Worm (Caenorhabditis elegans) whole organism, mixed stage, embryonic: ENCODE data around the gene C34F11.2.
A peak's percentile ranks its signal among the peaks of the same experiment; 100 is the strongest.

Source experiments
- M03D4.4 ChIP-seq: sonication (generic microtip); optimal IDR thresholded peaks from 2 replicates; lab custom pipeline; 2017; ENCODE audit warnings: mild to moderate bottlenecking, missing genetic modification characterization, missing compliant biosample characterization
- bed-3 ChIP-seq: fragments of 200-800 bp; sonication (Bioruptor generic); optimal IDR thresholded peaks from 3 replicates; lab custom pipeline; 2018; ENCODE audit warnings: mild to moderate bottlenecking, missing genetic modification characterization, moderate library complexity, missing compliant biosample characterization
- blmp-1 ChIP-seq: fragments of 150-350 bp; optimal IDR thresholded peaks from 2 replicates; lab custom pipeline; 2014; ENCODE audit warnings: missing biosample characterization, missing genetic modification characterization
- ceh-39 ChIP-seq: fragments of 150-350 bp; optimal IDR thresholded peaks from 2 replicates; lab custom pipeline; 2014; ENCODE audit warnings: missing biosample characterization, missing genetic modification characterization
- ceh-43 ChIP-seq: fragments of 200-800 bp; sonication (Bioruptor generic); optimal IDR thresholded peaks from 2 replicates; lab custom pipeline; 2018; ENCODE audit warnings: mild to moderate bottlenecking, missing genetic modification characterization, moderate library complexity, missing compliant biosample characterization
- ceh-83 ChIP-seq: fragments of 200-800 bp; sonication (Bioruptor generic); optimal IDR thresholded peaks from 2 replicates; lab custom pipeline; 2018; ENCODE audit warnings: mild to moderate bottlenecking, missing genetic modification characterization, missing compliant biosample characterization
- ces-1 ChIP-seq: fragments of 150-350 bp; optimal IDR thresholded peaks from 2 replicates; lab custom pipeline; 2014; ENCODE audit warnings: missing biosample characterization, missing genetic modification reagents, missing genetic modification characterization
- cnd-1 ChIP-seq: fragments of 200-800 bp; sonication (Bioruptor generic); optimal IDR thresholded peaks from 2 replicates; lab custom pipeline; 2018; ENCODE audit warnings: mild to moderate bottlenecking, missing genetic modification characterization, missing compliant biosample characterization
- drap-1 ChIP-seq: fragments of 200-800 bp; sonication (Bioruptor generic); optimal IDR thresholded peaks from 3 replicates; lab custom pipeline; 2018; ENCODE audit warnings: mild to moderate bottlenecking, missing genetic modification characterization, missing compliant biosample characterization
- elt-1 ChIP-seq: sonication (generic microtip); optimal IDR thresholded peaks from 2 replicates; lab custom pipeline; 2017; ENCODE audit warnings: missing genetic modification characterization, mild to moderate bottlenecking, missing compliant biosample characterization, antibody characterized with exemption, moderate library complexity, borderline replicate concordance; ENCODE audit not compliant: insufficient read depth
- elt-3 ChIP-seq: fragments of 150-350 bp; optimal IDR thresholded peaks from 2 replicates; lab custom pipeline; 2014; ENCODE audit warnings: missing biosample characterization, missing genetic modification characterization
- flh-1 ChIP-seq: fragments of 200-800 bp; sonication (Bioruptor generic); optimal IDR thresholded peaks from 2 replicates; lab custom pipeline; 2018; ENCODE audit warnings: mild to moderate bottlenecking, missing genetic modification characterization, moderate library complexity, missing compliant biosample characterization
- ham-2 ChIP-seq: fragments of 200-800 bp; sonication (Bioruptor generic); optimal IDR thresholded peaks from 2 replicates; lab custom pipeline; 2018; ENCODE audit warnings: mild to moderate bottlenecking, missing genetic modification characterization, missing compliant biosample characterization
- hlh-1 ChIP-seq: fragments of 150-350 bp; optimal IDR thresholded peaks from 2 replicates; lab custom pipeline; 2014; ENCODE audit warnings: missing biosample characterization, missing genetic modification reagents, missing genetic modification characterization
- lin-13 ChIP-seq: fragments of 150-350 bp; optimal IDR thresholded peaks from 2 replicates; lab custom pipeline; 2014; ENCODE audit warnings: missing biosample characterization, missing genetic modification characterization
- lin-32 ChIP-seq: fragments of 200-800 bp; sonication (Bioruptor generic); optimal IDR thresholded peaks from 2 replicates; lab custom pipeline; 2018; ENCODE audit warnings: mild to moderate bottlenecking, missing genetic modification characterization, missing compliant biosample characterization
- lsy-2 ChIP-seq: fragments of 150-350 bp; optimal IDR thresholded peaks from 2 replicates; lab custom pipeline; 2014; ENCODE audit warnings: missing biosample characterization, missing genetic modification characterization
- mab-5 ChIP-seq: fragments of 150-350 bp; optimal IDR thresholded peaks from 2 replicates; lab custom pipeline; 2014; ENCODE audit warnings: missing biosample characterization, missing genetic modification characterization
- mep-1 ChIP-seq: fragments of 150-350 bp; optimal IDR thresholded peaks from 2 replicates; lab custom pipeline; 2017; ENCODE audit warnings: missing biosample characterization, missing genetic modification reagents, missing genetic modification characterization, inconsistent platforms
- mls-2 ChIP-seq: sonication (generic microtip); optimal IDR thresholded peaks from 2 replicates; lab custom pipeline; 2016; ENCODE audit warnings: mild to moderate bottlenecking, missing genetic modification characterization, moderate library complexity, missing compliant biosample characterization
- nhr-12 ChIP-seq: fragments of 150-350 bp; optimal IDR thresholded peaks from 2 replicates; lab custom pipeline; 2014; ENCODE audit warnings: missing biosample characterization, missing genetic modification characterization
- nhr-2 ChIP-seq: fragments of 150-350 bp; optimal IDR thresholded peaks from 2 replicates; lab custom pipeline; 2014; ENCODE audit warnings: missing biosample characterization, missing genetic modification characterization
- nhr-237 ChIP-seq: fragments of 150-350 bp; optimal IDR thresholded peaks from 2 replicates; lab custom pipeline; 2014; ENCODE audit warnings: missing biosample characterization, missing genetic modification characterization
- nhr-28 ChIP-seq: fragments of 150-350 bp; optimal IDR thresholded peaks from 2 replicates; lab custom pipeline; 2014; ENCODE audit warnings: missing biosample characterization, missing genetic modification characterization
- nhr-76 ChIP-seq: sonication (generic microtip); optimal IDR thresholded peaks from 2 replicates; lab custom pipeline; 2017; ENCODE audit warnings: missing biosample characterization, missing genetic modification characterization
- pha-4 ChIP-seq: fragments of 150-350 bp; optimal IDR thresholded peaks from 2 replicates; lab custom pipeline; 2018; ENCODE audit warnings: missing biosample characterization, missing genetic modification reagents, missing genetic modification characterization
- sem-2 ChIP-seq: fragments of 200-800 bp; sonication (Bioruptor generic); optimal IDR thresholded peaks from 2 replicates; lab custom pipeline; 2018; ENCODE audit warnings: mild to moderate bottlenecking, missing genetic modification characterization, missing compliant biosample characterization
- snpc-4 ChIP-seq: fragments of 150-350 bp; optimal IDR thresholded peaks from 2 replicates; lab custom pipeline; 2014; ENCODE audit warnings: missing biosample characterization, missing genetic modification characterization
- sptf-1 ChIP-seq: sonication (generic microtip); optimal IDR thresholded peaks from 2 replicates; lab custom pipeline; 2017; ENCODE audit warnings: mild to moderate bottlenecking, missing genetic modification characterization, moderate library complexity, missing compliant biosample characterization
- tbx-8 ChIP-seq: fragments of 200-800 bp; sonication (Bioruptor generic); optimal IDR thresholded peaks from 2 replicates; lab custom pipeline; 2018; ENCODE audit warnings: mild to moderate bottlenecking, missing genetic modification characterization, moderate library complexity, missing compliant biosample characterization
- unc-120 ChIP-seq: sonication (generic microtip); optimal IDR thresholded peaks from 2 replicates; lab custom pipeline; 2017; ENCODE audit warnings: missing genetic modification characterization, missing compliant biosample characterization; ENCODE audit not compliant: poor library complexity, severe bottlenecking
- unc-39 ChIP-seq: fragments of 150-350 bp; optimal IDR thresholded peaks from 2 replicates; lab custom pipeline; 2014; ENCODE audit warnings: missing biosample characterization, missing genetic modification characterization
- unc-62 ChIP-seq: fragments of 150-350 bp; optimal IDR thresholded peaks from 2 replicates; lab custom pipeline; 2014; ENCODE audit warnings: missing biosample characterization, missing genetic modification reagents, missing genetic modification characterization
- zip-8 ChIP-seq: fragments of 150-350 bp; optimal IDR thresholded peaks from 2 replicates; lab custom pipeline; 2014; ENCODE audit warnings: missing biosample characterization, missing genetic modification characterization
- ztf-11 ChIP-seq: fragments of 150-350 bp; optimal IDR thresholded peaks from 2 replicates; lab custom pipeline; 2014; ENCODE audit warnings: missing biosample characterization, missing genetic modification characterization

Gene C34F11.2

ce11 chrII:5180272-5180671 lies 31.8 kb upstream of the C34F11.2 start:
- TF ChIP-seq sptf-1 (tag; lab: Kevin White, UChicago) (no peak), lin-13 (no peak), cnd-1 (tag; lab: Kevin White, UChicago) (no peak), nhr-2 (no peak), bed-3 (no peak), unc-120 (tag; lab: Kevin White, UChicago) (no peak), ham-2 (GFP tag; lab: Kevin White, UChicago) (no peak), ceh-83 (GFP tag; lab: Kevin White, UChicago) (no peak), zip-8 (tag; lab: Kevin White, UChicago) (no peak), ces-1 (GFP tag; lab: Kevin White, UChicago) (no peak), elt-1 (no peak), sem-2 (no peak)

DNA sequence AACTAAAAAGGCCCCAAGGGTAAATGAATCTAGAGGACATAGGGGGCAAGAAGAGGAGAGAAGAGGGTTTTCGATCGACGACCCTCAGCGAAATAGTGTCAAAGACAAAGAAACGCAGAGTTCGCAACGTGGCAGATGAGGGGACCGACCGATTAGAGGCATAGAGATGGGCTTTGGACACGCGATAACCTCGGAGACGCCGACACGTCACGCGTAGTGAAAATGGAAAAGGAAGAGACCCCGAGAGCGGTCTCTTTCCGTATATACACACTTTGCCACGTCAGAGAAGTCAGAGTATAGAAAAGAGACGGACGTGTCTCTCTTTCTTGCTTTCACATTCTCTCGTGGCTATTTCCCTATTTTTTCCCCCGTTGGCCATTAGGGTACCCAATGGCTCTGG lies 30.6 kb upstream of the C34F11.2 start:
- peak; percentile 64 for TF ChIP-seq cnd-1 (tag; lab: Kevin White, UChicago)
- TF ChIP-seq bed-3, result no peak
- peak; percentile 76 for TF ChIP-seq elt-1
- TF ChIP-seq unc-62 (GFP tag; lab: Kevin White, UChicago), result peak; percentile 75
- TF ChIP-seq elt-3 (tag; lab: Kevin White, UChicago), result peak; percentile 58
- TF ChIP-seq nhr-237, result no peak
- peak; percentile 75 for TF ChIP-seq nhr-2
- TF ChIP-seq lsy-2 (tag; lab: Kevin White, UChicago), result peak; percentile 17
- no peak for TF ChIP-seq M03D4.4 (tag; lab: Kevin White, UChicago)
- no peak for TF ChIP-seq ceh-43 (GFP tag; lab: Kevin White, UChicago)
- TF ChIP-seq mab-5, result no peak
- TF ChIP-seq drap-1 (GFP tag; lab: Kevin White, UChicago), result peak; percentile 71
- no peak for TF ChIP-seq unc-39
- TF ChIP-seq lin-32 (GFP tag; lab: Kevin White, UChicago), result no peak
- no peak for TF ChIP-seq nhr-12 (tag; lab: Kevin White, UChicago)
- peak; percentile 57 for TF ChIP-seq mls-2
- TF ChIP-seq blmp-1, result no peak
- TF ChIP-seq tbx-8 (GFP tag; lab: Kevin White, UChicago), result no peak
- TF ChIP-seq mep-1 (tag; lab: Kevin White, UChicago), result peak; percentile 55
- no peak for TF ChIP-seq zip-8 (tag; lab: Kevin White, UChicago)
- TF ChIP-seq sem-2, result no peak
- TF ChIP-seq sptf-1 (tag; lab: Kevin White, UChicago), result peak; percentile 48
- TF ChIP-seq snpc-4 (tag; lab: Kevin White, UChicago), result no peak
- TF ChIP-seq pha-4, result no peak
- peak; percentile 35 for TF ChIP-seq ham-2 (GFP tag; lab: Kevin White, UChicago)
- TF ChIP-seq ceh-83 (GFP tag; lab: Kevin White, UChicago), result no peak
- TF ChIP-seq ztf-11, result peak; percentile 34
- no peak for TF ChIP-seq nhr-76 (tag; lab: Kevin White, UChicago)
- TF ChIP-seq hlh-1 (tag; lab: Kevin White, UChicago), result peak; percentile 40
- TF ChIP-seq ces-1 (GFP tag; lab: Kevin White, UChicago), result peak; percentile 71
- TF ChIP-seq nhr-28 (tag; lab: Kevin White, UChicago), result no peak
- no peak for TF ChIP-seq flh-1
- peak; percentile 80 for TF ChIP-seq unc-120 (tag; lab: Kevin White, UChicago)
- TF ChIP-seq ceh-39, result no peak
- no peak for TF ChIP-seq lin-13

- peak; percentile 52 for TF ChIP-seq unc-62 (GFP tag; lab: Kevin White, UChicago)
- peak; percentile 90 for TF ChIP-seq hlh-1 (tag; lab: Kevin White, UChicago)
- no peak for TF ChIP-seq unc-39
- TF ChIP-seq zip-8 (tag; lab: Kevin White, UChicago), result no peak
- TF ChIP-seq sptf-1 (tag; lab: Kevin White, UChicago), result no peak
These were observed 29.6 kb upstream of the C34F11.2 start for ce11 chrII:5182451-5182850.

- no peak for TF ChIP-seq flh-1
These were observed 28.9 kb upstream of the C34F11.2 start for ce11 chrII:5183207-5183606.
